Worm (Caenorhabditis elegans) whole organism, late embryonic: ENCODE measurements around the gene F54E4.2.

Experiments
- K02D7.2 ChIP-seq: sonication (generic microtip); optimal IDR thresholded peaks from 2 replicates; lab custom pipeline; 2017; ENCODE audit warnings: mild to moderate bottlenecking, missing genetic modification characterization, missing compliant biosample characterization
- T23F11.4 ChIP-seq: fragments of 200-800 bp; sonication (Bioruptor generic); optimal IDR thresholded peaks from 2 replicates; lab custom pipeline; 2018; ENCODE audit warnings: mild to moderate bottlenecking, missing genetic modification characterization, missing compliant biosample characterization
- ahr-1 ChIP-seq: sonication (generic microtip); optimal IDR thresholded peaks from 2 replicates; lab custom pipeline; 2016; ENCODE audit warnings: missing genetic modification characterization, missing compliant biosample characterization
- ceh-2 ChIP-seq: sonication (generic microtip); optimal IDR thresholded peaks from 2 replicates; lab custom pipeline; 2016; ENCODE audit warnings: missing genotype, missing genetic modification characterization, missing compliant biosample characterization
- ceh-34 ChIP-seq: sonication (generic microtip); optimal IDR thresholded peaks from 2 replicates; lab custom pipeline; 2016; ENCODE audit warnings: mild to moderate bottlenecking, missing genetic modification characterization, missing compliant biosample characterization
- ceh-45 ChIP-seq: fragments of 200-800 bp; sonication (Bioruptor generic); IDR thresholded peaks from 2 replicates; pipeline ENCODE4 v1.3.6; 2022; ENCODE audit warnings: missing genetic modification reagents, missing genetic modification characterization, missing compliant biosample characterization
- ceh-9 ChIP-seq: sonication (generic microtip); optimal IDR thresholded peaks from 2 replicates; lab custom pipeline; 2016; ENCODE audit warnings: mild to moderate bottlenecking, missing genetic modification characterization, inconsistent platforms, missing compliant biosample characterization
- elt-2 ChIP-seq: sonication (generic microtip); optimal IDR thresholded peaks from 2 replicates; lab custom pipeline; 2016; ENCODE audit warnings: missing genetic modification reagents, missing genetic modification characterization, missing compliant biosample characterization
- hlh-8 ChIP-seq: sonication (generic microtip); optimal IDR thresholded peaks from 2 replicates; lab custom pipeline; 2016; ENCODE audit warnings: missing genotype, missing genetic modification characterization, missing compliant biosample characterization
- nfya-1 ChIP-seq: sonication (generic microtip); optimal IDR thresholded peaks from 2 replicates; lab custom pipeline; 2017; ENCODE audit warnings: missing genetic modification characterization, mild to moderate bottlenecking, missing compliant biosample characterization, antibody characterized with exemption, moderate library complexity
- unc-55 ChIP-seq: sonication (generic microtip); optimal IDR thresholded peaks from 2 replicates; lab custom pipeline; 2017; ENCODE audit warnings: missing biosample characterization, missing genetic modification reagents, missing genetic modification characterization
- zip-5 ChIP-seq: sonication (generic microtip); optimal IDR thresholded peaks from 2 replicates; lab custom pipeline; 2016; ENCODE audit warnings: missing genetic modification characterization, missing compliant biosample characterization

F54E4.2 gene

DNA sequence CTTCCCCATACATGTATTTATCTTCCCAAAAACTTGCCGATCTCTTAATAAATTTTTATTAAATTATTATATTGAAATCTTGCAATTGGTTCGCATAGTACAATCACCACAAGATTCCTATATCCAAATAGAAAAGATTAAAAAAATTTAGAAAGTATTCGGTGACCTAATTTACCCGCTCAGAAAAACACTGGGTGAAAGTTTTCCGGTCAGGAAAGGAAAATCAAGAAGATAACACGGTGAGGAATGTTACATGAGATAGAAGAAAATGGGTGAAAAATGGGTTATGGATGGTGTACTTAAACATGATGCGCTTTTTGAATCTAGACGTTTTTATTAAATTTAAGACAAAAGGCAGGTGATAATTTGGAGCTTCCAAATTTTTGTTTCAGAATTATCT, 47.9 kb downstream of the F54E4.2 start:
- TF ChIP-seq elt-2 (tag; lab: Kevin White, UChicago) = no peak
- TF ChIP-seq K02D7.2 (tag; lab: Kevin White, UChicago) = no peak
- TF ChIP-seq zip-5 (tag; lab: Kevin White, UChicago) = no peak
- TF ChIP-seq T23F11.4 (GFP tag; lab: Kevin White, UChicago) = no peak
- no peak for TF ChIP-seq ceh-34 (tag; lab: Kevin White, UChicago)
- TF ChIP-seq ceh-9 (tag; lab: Kevin White, UChicago) = no peak
- no peak for TF ChIP-seq hlh-8
- TF ChIP-seq ceh-2 (tag; lab: Kevin White, UChicago) = no peak

DNA sequence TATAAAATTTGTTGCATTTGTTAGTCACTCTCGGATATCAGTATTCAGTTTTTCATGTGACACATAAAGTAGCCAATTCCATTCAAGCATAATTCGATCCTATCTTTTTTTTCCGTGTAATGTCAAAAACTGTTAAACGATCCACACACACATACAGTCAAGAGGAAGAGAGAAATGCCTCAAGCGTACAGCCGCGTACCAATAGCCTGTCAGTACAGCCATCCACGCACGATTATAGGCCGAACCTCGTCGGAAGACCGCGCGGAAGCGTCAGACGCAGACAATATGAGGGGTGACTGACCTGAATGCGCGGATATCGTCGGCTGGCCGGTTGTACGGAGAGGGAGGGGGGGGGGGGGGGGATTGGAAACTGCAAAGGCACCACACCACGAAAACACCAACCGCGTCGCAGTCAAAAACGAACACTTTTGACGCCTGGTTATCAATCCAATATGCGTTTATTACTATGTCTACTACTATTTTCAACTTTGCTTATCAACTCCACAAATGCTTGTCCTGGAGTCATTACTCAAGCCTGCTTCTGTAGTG, 51.1 kb downstream of the F54E4.2 start, which contains the start of gene let-4:
TSS of gene let-4 (plus strand) at position 357 of the 549 bp plus-strand sequence.
- TF ChIP-seq nfya-1 (tag; lab: Kevin White, UChicago) = peak; percentile 23
- TF ChIP-seq ahr-1 (tag; lab: Kevin White, UChicago) = no peak

DNA sequence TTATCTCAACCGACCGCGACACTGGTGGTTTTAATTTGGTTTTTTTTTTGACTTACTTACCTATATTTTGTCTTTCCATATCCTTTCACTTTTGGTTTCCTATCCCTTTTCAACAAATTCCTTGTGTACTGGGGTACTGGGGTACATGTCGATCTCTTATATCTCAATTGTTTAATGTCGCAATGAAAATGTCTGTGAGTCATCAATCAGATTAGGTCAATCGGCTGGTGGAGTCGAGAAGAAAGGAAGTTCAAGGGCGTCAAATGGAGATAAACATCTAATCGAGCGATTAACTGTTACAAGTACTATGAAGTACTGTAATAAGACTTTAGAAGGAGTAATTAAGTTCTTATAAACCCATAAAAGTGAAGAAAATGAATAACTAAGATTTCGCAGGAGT, 52.8 kb downstream of the F54E4.2 start:
- TF ChIP-seq ceh-45 (GFP tag; lab: Robert Waterston, UW) (no peak), unc-55 (peak; percentile 68)
